Fruit fly (Drosophila melanogaster) whole organism, embryonic: ENCODE data around the gene CG11892.

Source experiments
- CG12071 ChIP-seq: fragments of 200-800 bp; sonication (Bioruptor generic); optimal IDR thresholded peaks from 3 replicates; lab custom pipeline; 2018; ENCODE audit warnings: missing biosample characterization, mild to moderate bottlenecking, missing genetic modification characterization
- CG12219 ChIP-seq: fragments of 200-800 bp; sonication (Bioruptor generic); optimal IDR thresholded peaks from 3 replicates; lab custom pipeline; 2018; ENCODE audit warnings: missing biosample characterization, mild to moderate bottlenecking, missing genetic modification characterization
- CG13296 ChIP-seq: fragments of 200-800 bp; sonication (Bioruptor generic); optimal IDR thresholded peaks from 3 replicates; lab custom pipeline; 2018; ENCODE audit warnings: missing biosample characterization, mild to moderate bottlenecking, missing genetic modification characterization
- CG13424 ChIP-seq: fragments of 200-800 bp; sonication (Bioruptor generic); optimal IDR thresholded peaks from 2 replicates; lab custom pipeline; 2019; ENCODE audit warnings: missing biosample characterization, mild to moderate bottlenecking, missing genetic modification characterization, moderate library complexity
- CG15269 ChIP-seq: fragments of 200-800 bp; sonication (Bioruptor generic); optimal IDR thresholded peaks from 2 replicates; lab custom pipeline; 2018; ENCODE audit warnings: missing biosample characterization, mild to moderate bottlenecking, missing genetic modification characterization, moderate library complexity
- CG16813 ChIP-seq: fragments of 200-800 bp; sonication (Bioruptor generic); IDR thresholded peaks from 3 replicates; pipeline ENCODE4 v1.3.6; 2022; ENCODE audit warnings: missing biosample characterization, missing genetic modification characterization; ENCODE audit not compliant: partially characterized antibody
- CG17385 ChIP-seq: fragments of 200-800 bp; sonication (Bioruptor generic); optimal IDR thresholded peaks from 3 replicates; lab custom pipeline; 2018; ENCODE audit warnings: missing biosample characterization, mild to moderate bottlenecking, missing genetic modification characterization
- CG17568 ChIP-seq: fragments of 200-800 bp; sonication (Bioruptor generic); optimal IDR thresholded peaks from 2 replicates; lab custom pipeline; 2018; ENCODE audit warnings: missing biosample characterization, mild to moderate bottlenecking, missing genetic modification characterization, moderate library complexity
- CG1792 ChIP-seq: fragments of 200-800 bp; sonication (Bioruptor generic); optimal IDR thresholded peaks from 2 replicates; lab custom pipeline; 2016; ENCODE audit warnings: missing biosample characterization, missing genetic modification characterization
- CG18599 ChIP-seq: fragments of 200-800 bp; sonication (Bioruptor generic); optimal IDR thresholded peaks from 3 replicates; lab custom pipeline; 2017; ENCODE audit warnings: missing biosample characterization, missing genetic modification characterization, mild to moderate bottlenecking, moderate library complexity, missing genetic modification reagents
- CG3281 ChIP-seq: fragments of 200-800 bp; sonication (Bioruptor generic); optimal IDR thresholded peaks from 3 replicates; lab custom pipeline; 2017; ENCODE audit warnings: missing biosample characterization, mild to moderate bottlenecking, missing genetic modification characterization
- CG34376 ChIP-seq: fragments of 200-800 bp; sonication (Bioruptor generic); optimal IDR thresholded peaks from 2 replicates; lab custom pipeline; 2018; ENCODE audit warnings: missing biosample characterization, mild to moderate bottlenecking, missing genetic modification characterization
- CG3995 ChIP-seq: fragments of 200-800 bp; sonication (Bioruptor generic); optimal IDR thresholded peaks from 3 replicates; lab custom pipeline; 2016; ENCODE audit warnings: missing biosample characterization, missing genetic modification characterization
- CG6854 ChIP-seq: fragments of 200-800 bp; sonication (Bioruptor generic); optimal IDR thresholded peaks from 3 replicates; lab custom pipeline; 2017; ENCODE audit warnings: missing biosample characterization, mild to moderate bottlenecking, missing genetic modification characterization
- CG7556 ChIP-seq: fragments of 200-800 bp; sonication (Bioruptor generic); optimal IDR thresholded peaks from 2 replicates; lab custom pipeline; 2017; ENCODE audit warnings: missing biosample characterization, mild to moderate bottlenecking, missing genetic modification characterization
- CG8290 ChIP-seq, 3 experiments: fragments of 200-800 bp; sonication (Bioruptor generic); optimal IDR thresholded peaks; 2 replicates each; lab custom pipeline; 2016 to 2019; ENCODE audit warnings: missing biosample characterization in 3 of 3, missing genetic modification characterization in 3 of 3, mild to moderate bottlenecking in 2 of 3, moderate library complexity in 1 of 3
- Doc2 ChIP-seq: fragments of 200-800 bp; sonication (Bioruptor generic); IDR thresholded peaks from 2 replicates; pipeline ENCODE4 v1.3.6; 2022; ENCODE audit warnings: missing biosample characterization, missing genetic modification characterization
- Fer1 ChIP-seq: fragments of 200-800 bp; sonication (Bioruptor generic); optimal IDR thresholded peaks from 2 replicates; lab custom pipeline; 2017; ENCODE audit warnings: missing biosample characterization, mild to moderate bottlenecking, missing genetic modification characterization
- Hand ChIP-seq: fragments of 200-800 bp; sonication (Bioruptor generic); optimal IDR thresholded peaks from 2 replicates; lab custom pipeline; 2017; ENCODE audit warnings: mild to moderate bottlenecking, missing biosample characterization, missing genetic modification reagents, missing genetic modification characterization
- Hr78 ChIP-seq, 2 experiments: fragments of 200-800 bp in 1 of 2; fragments of >200 bp in 1 of 2; sonication (Bioruptor generic) in 1 of 2; optimal IDR thresholded peaks; 2 replicates each; lab custom pipeline; 2017 to 2019; ENCODE audit warnings: missing biosample characterization in 2 of 2, missing genetic modification characterization in 2 of 2, mild to moderate bottlenecking in 1 of 2, moderate library complexity in 1 of 2
- Jarid2 ChIP-seq: fragments of 200-800 bp; sonication (Bioruptor generic); optimal IDR thresholded peaks from 3 replicates; lab custom pipeline; 2017; ENCODE audit warnings: mild to moderate bottlenecking, missing biosample characterization, missing genetic modification reagents, missing genetic modification characterization
- MESR4 ChIP-seq: fragments of 200-800 bp; sonication (Bioruptor generic); optimal IDR thresholded peaks from 2 replicates; lab custom pipeline; 2018; ENCODE audit warnings: missing biosample characterization, mild to moderate bottlenecking, missing genetic modification characterization, moderate library complexity
- MTF-1 ChIP-seq: fragments of 200-800 bp; sonication (Bioruptor generic); optimal IDR thresholded peaks from 2 replicates; lab custom pipeline; 2018; ENCODE audit warnings: missing biosample characterization, mild to moderate bottlenecking, missing genetic modification characterization, borderline replicate concordance
- Optix ChIP-seq: fragments of 200-800 bp; sonication (Bioruptor generic); IDR thresholded peaks from 3 replicates; pipeline ENCODE4 v1.3.6; 2022; ENCODE audit warnings: missing biosample characterization, missing genetic modification characterization
- Rfx ChIP-seq: fragments of 200-800 bp; sonication (Bioruptor generic); IDR thresholded peaks from 2 replicates; pipeline ENCODE4 v1.3.6; 2022; ENCODE audit warnings: missing biosample characterization, missing genetic modification characterization
- Sin3A ChIP-seq: fragments of >200 bp; optimal IDR thresholded peaks from 2 replicates; lab custom pipeline; 2018
- Trl ChIP-seq, 3 experiments: fragments of >200 bp in 2 of 3; fragments of 200-800 bp in 1 of 3; sonication (Bioruptor generic) in 1 of 3; optimal IDR thresholded peaks; 2 replicates in 1 of 3; 3 replicates in 2 of 3; lab custom pipeline; 2016 to 2017; ENCODE audit warnings: missing biosample characterization in 1 of 3, missing genetic modification characterization in 1 of 3
- ap ChIP-seq: fragments of 200-800 bp; sonication (Bioruptor generic); IDR thresholded peaks from 2 replicates; pipeline ENCODE4 v1.3.6; 2022; ENCODE audit warnings: missing biosample characterization, missing genetic modification characterization
- caup ChIP-seq: fragments of 200-800 bp; sonication (Bioruptor generic); optimal IDR thresholded peaks from 3 replicates; lab custom pipeline; 2017; ENCODE audit warnings: missing biosample characterization, mild to moderate bottlenecking, missing genetic modification characterization, moderate library complexity; ENCODE audit not compliant: severe bottlenecking
- ci ChIP-seq: fragments of 200-800 bp; sonication (Bioruptor generic); IDR thresholded peaks from 3 replicates; pipeline ENCODE4 v1.3.6; 2022; ENCODE audit warnings: missing biosample characterization, missing genetic modification characterization
- corto ChIP-seq: fragments of 200-800 bp; sonication (Bioruptor generic); optimal IDR thresholded peaks from 2 replicates; lab custom pipeline; 2016; ENCODE audit warnings: missing biosample characterization, mild to moderate bottlenecking, missing genetic modification characterization, moderate library complexity
- crp ChIP-seq, 2 experiments: fragments of 200-800 bp; sonication (Bioruptor generic); optimal IDR thresholded peaks; 2 replicates in 1 of 2; 3 replicates in 1 of 2; lab custom pipeline; 2017; ENCODE audit warnings: missing biosample characterization in 2 of 2, missing genetic modification characterization in 2 of 2, mild to moderate bottlenecking in 1 of 2, moderate library complexity in 1 of 2
- cwo ChIP-seq: fragments of 200-800 bp; sonication (Bioruptor generic); optimal IDR thresholded peaks from 3 replicates; lab custom pipeline; 2017; ENCODE audit warnings: missing biosample characterization, missing genetic modification characterization, mild to moderate bottlenecking, moderate library complexity, missing genetic modification reagents
- da ChIP-seq: fragments of 200-800 bp; sonication (Bioruptor generic); optimal IDR thresholded peaks from 2 replicates; lab custom pipeline; 2016; ENCODE audit warnings: missing biosample characterization, missing genetic modification characterization
- dm ChIP-seq: fragments of 200-800 bp; sonication (Bioruptor generic); optimal IDR thresholded peaks from 3 replicates; lab custom pipeline; 2016; ENCODE audit warnings: missing biosample characterization, missing genetic modification characterization
- eve ChIP-seq, 2 experiments: fragments of >200 bp; optimal IDR thresholded peaks; 2 replicates each; lab custom pipeline; 2017; ENCODE audit warnings: missing biosample characterization in 2 of 2, missing genetic modification characterization in 2 of 2
- grau ChIP-seq: fragments of 200-800 bp; optimal IDR thresholded peaks from 3 replicates; lab custom pipeline; 2019; ENCODE audit warnings: missing biosample characterization, mild to moderate bottlenecking, missing genetic modification characterization, moderate library complexity
- h ChIP-seq: fragments of >200 bp; optimal IDR thresholded peaks from 2 replicates; lab custom pipeline; 2017
- lab ChIP-seq: fragments of 200-800 bp; sonication (Bioruptor generic); optimal IDR thresholded peaks from 3 replicates; lab custom pipeline; 2017; ENCODE audit warnings: missing biosample characterization, missing genetic modification characterization, mild to moderate bottlenecking, moderate library complexity, missing genetic modification reagents
- mirr ChIP-seq: fragments of 200-800 bp; sonication (Bioruptor generic); optimal IDR thresholded peaks from 3 replicates; lab custom pipeline; 2018; ENCODE audit warnings: missing biosample characterization, mild to moderate bottlenecking, missing genetic modification characterization
- odd ChIP-seq: fragments of 200-800 bp; sonication (Bioruptor generic); optimal IDR thresholded peaks from 2 replicates; lab custom pipeline; 2017; ENCODE audit warnings: missing biosample characterization, mild to moderate bottlenecking, missing genetic modification characterization
- pfk ChIP-seq: fragments of 200-800 bp; sonication (Bioruptor generic); optimal IDR thresholded peaks from 2 replicates; lab custom pipeline; 2018; ENCODE audit warnings: missing biosample characterization, mild to moderate bottlenecking, missing genetic modification characterization, moderate library complexity
- sens ChIP-seq: fragments of 200-800 bp; sonication (Bioruptor generic); peaks from one replicate; lab custom pipeline; 2016; ENCODE audit warnings: missing biosample characterization, missing genetic modification characterization
- sqz ChIP-seq: fragments of 200-800 bp; sonication (Bioruptor generic); optimal IDR thresholded peaks from 3 replicates; lab custom pipeline; 2018; ENCODE audit warnings: missing biosample characterization, mild to moderate bottlenecking, missing genetic modification characterization
- sug ChIP-seq: fragments of 200-800 bp; optimal IDR thresholded peaks from 2 replicates; lab custom pipeline; 2019; ENCODE audit warnings: missing biosample characterization, mild to moderate bottlenecking, missing genetic modification characterization, moderate library complexity
- tap ChIP-seq: fragments of 200-800 bp; optimal IDR thresholded peaks from 3 replicates; lab custom pipeline; 2019; ENCODE audit warnings: missing biosample characterization, mild to moderate bottlenecking, missing genetic modification characterization, moderate library complexity
- unc-4 ChIP-seq: fragments of 200-800 bp; sonication (Bioruptor generic); IDR thresholded peaks from 2 replicates; pipeline ENCODE4 v1.3.6; 2022; ENCODE audit warnings: missing biosample characterization, missing genetic modification characterization; ENCODE audit not compliant: partially characterized antibody
- wek ChIP-seq: fragments of 200-800 bp; sonication (Bioruptor generic); optimal IDR thresholded peaks from 3 replicates; lab custom pipeline; 2018; ENCODE audit warnings: missing biosample characterization, mild to moderate bottlenecking, missing genetic modification characterization, moderate library complexity

The CG11892 gene

DNA sequence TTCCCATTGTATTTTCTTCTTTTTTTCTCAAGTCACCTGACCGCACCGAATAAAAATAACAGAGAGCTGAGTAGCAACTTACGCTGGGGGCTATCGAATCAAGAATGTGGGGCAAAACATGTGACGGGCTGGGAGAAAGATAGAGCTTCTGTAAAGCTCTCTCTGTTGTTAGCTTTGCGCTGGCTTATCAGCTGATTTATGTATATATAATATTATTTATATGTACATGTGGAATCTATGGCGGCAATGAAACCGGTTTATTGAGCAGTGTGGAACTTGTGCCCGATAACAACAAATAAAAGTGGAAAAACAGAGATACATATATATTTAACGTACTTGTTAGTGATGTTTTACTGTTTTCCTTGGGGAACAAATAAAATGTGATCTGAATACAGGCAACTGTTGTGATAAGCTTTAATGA is 11.5 kb downstream of the CG11892 start, which contains the start of gene CG31098 (continued):
- TF ChIP-seq CG17385 (peak; percentile 47), MESR4 (GFP tag; lab: Kevin White, UChicago) (peak; percentile 5), crp (GFP tag; optimal IDR thresholded peaks at IDR 0.05; lab: Kevin White, UChicago) (peak in 1 of 2 experiments; percentile 71), ci (GFP tag; lab: Robert Waterston, UW) (peak; percentile 22; the same call in 1 of the 3 replicates), Jarid2 (peak; percentile 63), sug (peak; percentile 90), wek (GFP tag; lab: Kevin White, UChicago) (peak; percentile 40), CG16813 (GFP tag; lab: Robert Waterston, UW) (no peak), Doc2 (GFP tag; lab: Robert Waterston, UW) (no peak), odd (GFP tag; lab: Kevin White, UChicago) (peak; percentile 53), MTF-1 (GFP tag; lab: Kevin White, UChicago) (peak; percentile 33), CG15269 (peak; percentile 50), CG12219 (GFP tag; lab: Kevin White, UChicago) (peak; percentile 2), unc-4 (GFP tag; lab: Robert Waterston, UW) (peak; percentile 43; the same call in 1 of the 2 replicates), CG8290 (GFP tag; optimal IDR thresholded peaks at IDR 0.05; lab: Kevin White, UChicago) (no peak), CG8290 (tag; optimal IDR thresholded peaks at IDR 0.05; lab: Kevin White, UChicago) (peak in 1 of 2 experiments; percentile 11), CG6854 (GFP tag; lab: Kevin White, UChicago) (peak; percentile 41), dm (GFP tag; lab: Kevin White, UChicago) (no peak), grau (tag; lab: Kevin White, UChicago) (peak; percentile 84), CG13424 (tag; lab: Kevin White, UChicago) (peak; percentile 12), h (no peak), CG34376 (peak; percentile 87), tap (tag; lab: Kevin White, UChicago) (peak; percentile 22), Hand (GFP tag; lab: Kevin White, UChicago) (peak; percentile 14), CG3281 (GFP tag; lab: Kevin White, UChicago) (peak; percentile 53), sqz (no peak), da (GFP tag; lab: Kevin White, UChicago) (no peak), Fer1 (GFP tag; lab: Kevin White, UChicago) (peak; percentile 72), pfk (peak; percentile 47), lab (GFP tag; lab: Kevin White, UChicago) (peak; percentile 48), cwo (GFP tag; lab: Kevin White, UChicago) (peak; percentile 62), CG7556 (no peak), Optix (GFP tag; lab: Robert Waterston, UW) (0 out of 3 replicates have a peak, but pooled peaks have one; percentile 18), eve (GFP tag; optimal IDR thresholded peaks at IDR 0.05; lab: Kevin White, UChicago) (peak in 1 of 2 experiments; percentile 18), Sin3A (lab: Kevin White, UChicago) (no peak), sens (peak; percentile 20), Hr78 (GFP tag; optimal IDR thresholded peaks at IDR 0.05; lab: Kevin White, UChicago) (no peak), CG18599 (GFP tag; lab: Kevin White, UChicago) (peak; percentile 48), CG12071 (GFP tag; lab: Kevin White, UChicago) (peak; percentile 52), caup (GFP tag; lab: Kevin White, UChicago) (peak; percentile 39), ap (GFP tag; lab: Robert Waterston, UW) (no peak), corto (GFP tag; lab: Kevin White, UChicago) (peak; percentile 61), mirr (GFP tag; lab: Kevin White, UChicago) (peak; percentile 76), CG3995 (peak; percentile 72), Rfx (GFP tag; lab: Robert Waterston, UW) (peak; percentile 7; the same call in 1 of the 2 replicates), CG13296 (GFP tag; lab: Kevin White, UChicago) (peak; percentile 70), Trl (optimal IDR thresholded peaks at IDR 0.05; lab: Kevin White, UChicago) (peak; percentile 47 to 51), Trl (GFP tag; optimal IDR thresholded peaks at IDR 0.05; lab: Kevin White, UChicago) (no peak), CG1792 (GFP tag; lab: Kevin White, UChicago) (no peak), CG17568 (GFP tag; lab: Kevin White, UChicago) (peak; percentile 63)
